Worm (Caenorhabditis elegans): ENCODE results near the gene Y67D2.5.

- TF ChIP-seq nhr-80 (tag; optimal IDR thresholded peaks at IDR 0.05) (no peak), attf-6 (GFP tag; IDR thresholded peaks at IDR 0.05) (no peak), pha-4 (tag; optimal IDR thresholded peaks at IDR 0.05) (no peak), gei-17 (GFP tag; optimal IDR thresholded peaks at IDR 0.05) (no peak), unc-62 (GFP tag; optimal IDR thresholded peaks at IDR 0.05) (no peak), rpc-1 (optimal IDR thresholded peaks at IDR 0.05) (no peak), rpc-1 (tag; optimal IDR thresholded peaks at IDR 0.05) (no peak), Y53F4B.3 (GFP tag; IDR thresholded peaks at IDR 0.05) (no peak), nhr-120 (GFP tag; IDR thresholded peaks at IDR 0.05) (no peak), ceh-58 (GFP tag; IDR thresholded peaks at IDR 0.05) (no peak), egl-18 (GFP tag; IDR thresholded peaks at IDR 0.05) (no peak), sea-2 (GFP tag; IDR thresholded peaks at IDR 0.05) (no peak), nhr-179 (tag; optimal IDR thresholded peaks at IDR 0.05) (no peak), F39B2.1 (GFP tag; IDR thresholded peaks at IDR 0.05) (no peak)
These were observed 39.0 kb upstream of the Y67D2.5 start for ce11 chrIII:1579001-1579400.

All from whole organism, young adult.